Worm (Caenorhabditis elegans) whole organism, L3 larva: ENCODE measurements around the gene pals-34.

ENCODE experiments used
- aly-2 ChIP-seq: fragments of 150-350 bp; optimal IDR thresholded peaks from 2 replicates; lab custom pipeline; 2014; ENCODE audit warnings: missing biosample characterization, missing genetic modification characterization
- fkh-10 ChIP-seq: sonication (generic microtip); optimal IDR thresholded peaks from 2 replicates; lab custom pipeline; 2017; ENCODE audit warnings: missing biosample characterization, missing genetic modification reagents, missing genetic modification characterization
- lin-39 ChIP-seq: fragments of 150-350 bp; optimal IDR thresholded peaks from 2 replicates; lab custom pipeline; 2018; ENCODE audit warnings: missing biosample characterization, missing genetic modification reagents, missing genetic modification characterization
- mdl-1 ChIP-seq: fragments of 150-350 bp; optimal IDR thresholded peaks from 2 replicates; lab custom pipeline; 2014; ENCODE audit warnings: missing biosample characterization, missing genetic modification characterization
- nhr-237 ChIP-seq: fragments of 150-350 bp; optimal IDR thresholded peaks from 2 replicates; lab custom pipeline; 2014; ENCODE audit warnings: missing biosample characterization, missing genetic modification characterization
- pqm-1 ChIP-seq: fragments of 150-350 bp; optimal IDR thresholded peaks from 2 replicates; lab custom pipeline; 2017; ENCODE audit warnings: missing biosample characterization, missing genetic modification characterization, inconsistent platforms
- snpc-4 ChIP-seq: fragments of 150-350 bp; optimal IDR thresholded peaks from 2 replicates; lab custom pipeline; 2014; ENCODE audit warnings: missing biosample characterization, missing genetic modification characterization
- zag-1 ChIP-seq: fragments of 150-350 bp; optimal IDR thresholded peaks from 2 replicates; lab custom pipeline; 2014; ENCODE audit warnings: missing biosample characterization, missing genetic modification characterization
- ztf-4 ChIP-seq: fragments of 150-350 bp; optimal IDR thresholded peaks from 2 replicates; lab custom pipeline; 2014; ENCODE audit warnings: missing biosample characterization, missing genetic modification characterization

DNA sequence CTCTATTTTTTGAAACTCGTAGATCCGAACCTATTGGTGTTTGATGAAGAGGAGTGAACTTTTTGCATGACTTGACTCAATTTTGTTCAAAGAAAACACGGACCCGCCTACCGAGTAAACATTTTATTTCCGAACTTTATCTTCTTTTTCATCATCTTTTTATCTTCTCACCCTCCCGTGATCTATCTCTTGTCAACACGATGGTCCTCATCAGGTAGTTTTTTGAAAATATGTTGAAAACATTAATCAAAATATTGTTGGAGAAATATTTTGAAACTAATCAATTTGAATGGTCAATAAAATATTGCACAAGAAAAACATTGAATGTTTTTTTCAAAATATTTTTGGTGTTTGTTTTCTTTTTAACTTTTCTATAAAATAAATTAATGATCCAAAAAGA is 47.9 kb downstream of the pals-34 start:
- TF ChIP-seq nhr-237 (no peak), fkh-10 (GFP tag; lab: Kevin White, UChicago) (peak; percentile 1), ztf-4 (no peak), zag-1 (tag; lab: Kevin White, UChicago) (no peak), lin-39 (tag; lab: Kevin White, UChicago) (no peak), aly-2 (no peak), snpc-4 (tag; lab: Kevin White, UChicago) (no peak), pqm-1 (no peak), mdl-1 (tag; lab: Kevin White, UChicago) (no peak)
